Fruit fly (Drosophila melanogaster): Measurements from ENCODE around the gene Cdep.

The Cdep gene

dm6 chr3R:4912130-4912549 lies 1.8 kb downstream of the Cdep start (continued):
- peak; percentile 57 for TF ChIP-seq nmo (GFP tag; optimal IDR thresholded peaks at IDR 0.05)
- no peak for TF ChIP-seq CG34224 (GFP tag; IDR thresholded peaks at IDR 0.05; ENCODE audit: partially characterized antibody)
- no peak for TF ChIP-seq z (GFP tag; IDR thresholded peaks at IDR 0.05)
- peak; percentile 66 for TF ChIP-seq CrebB (tag; optimal IDR thresholded peaks at IDR 0.05)
- peak; percentile 69; the same call in 2 of the 3 replicates for TF ChIP-seq CG11456 (GFP tag; IDR thresholded peaks at IDR 0.05)
- TF ChIP-seq dimm (GFP tag; IDR thresholded peaks at IDR 0.05) = 0 out of 2 replicates have a peak, but pooled peaks have one; percentile 24
- TF ChIP-seq lab (GFP tag; optimal IDR thresholded peaks at IDR 0.05) = peak; percentile 91
- peak; percentile 19 for TF ChIP-seq Side (GFP tag; optimal IDR thresholded peaks at IDR 0.05)
- no peak for TF ChIP-seq CG10565 (GFP tag; optimal IDR thresholded peaks at IDR 0.05)
- no peak; the same call in 1 of the 2 replicates for TF ChIP-seq ro (GFP tag; IDR thresholded peaks at IDR 0.05)
- no peak for TF ChIP-seq sc (optimal IDR thresholded peaks at IDR 0.05)
- TF ChIP-seq sc (GFP tag; optimal IDR thresholded peaks at IDR 0.05) = no peak
- TF ChIP-seq Antp (GFP tag; optimal IDR thresholded peaks at IDR 0.05) = peak; percentile 73
- TF ChIP-seq CG2116 (GFP tag; optimal IDR thresholded peaks at IDR 0.05) = peak; percentile 4
- TF ChIP-seq CG15011 (GFP tag; optimal IDR thresholded peaks at IDR 0.05) = no peak
- peak; percentile 58 for TF ChIP-seq BtbVII (GFP tag; optimal IDR thresholded peaks at IDR 0.05)
- TF ChIP-seq wor (GFP tag; IDR thresholded peaks at IDR 0.05) = no peak
- peak; percentile 54; the same call in 1 of the 2 replicates for TF ChIP-seq stc (GFP tag; IDR thresholded peaks at IDR 0.05)
- TF ChIP-seq CG8089 (GFP tag; optimal IDR thresholded peaks at IDR 0.05) = peak; percentile 34
- TF ChIP-seq CG14014 (GFP tag; IDR thresholded peaks at IDR 0.05) = peak; percentile 72
- no peak for TF ChIP-seq CTCF (GFP tag; optimal IDR thresholded peaks at IDR 0.05)
- TF ChIP-seq bigmax (GFP tag; optimal IDR thresholded peaks at IDR 0.05) = no peak
- peak; percentile 40; the same call in 1 of the 3 replicates for TF ChIP-seq otp (GFP tag; IDR thresholded peaks at IDR 0.05)
- peak; percentile 11 for TF ChIP-seq CG6683 (GFP tag; optimal IDR thresholded peaks at IDR 0.05)
- peak; percentile 74; the same call in 2 of the 4 replicates for TF ChIP-seq Gug (GFP tag; IDR thresholded peaks at IDR 0.05)
- peak; percentile 31; the same call in 1 of the 2 replicates for TF ChIP-seq CG1024 (GFP tag; IDR thresholded peaks at IDR 0.05)
- TF ChIP-seq CG7372 (GFP tag; IDR thresholded peaks at IDR 0.05) = peak; percentile 50; the same call in 1 of the 2 replicates
- TF ChIP-seq NK7.1 (GFP tag; optimal IDR thresholded peaks at IDR 0.05) = peak; percentile 20
- TF ChIP-seq CG10462 (GFP tag; optimal IDR thresholded peaks at IDR 0.05) = no peak
- no peak for TF ChIP-seq Tbp (GFP tag; optimal IDR thresholded peaks at IDR 0.05)
- TF ChIP-seq hbn (GFP tag; IDR thresholded peaks at IDR 0.05; ENCODE audit: partially characterized antibody) = no peak
- TF ChIP-seq CG1529 (GFP tag; optimal IDR thresholded peaks at IDR 0.05) = peak; percentile 21
- TF ChIP-seq toy (GFP tag; IDR thresholded peaks at IDR 0.05) = peak; percentile 39; the same call in 1 of the 2 replicates
- peak; percentile 72 for TF ChIP-seq gem (tag; optimal IDR thresholded peaks at IDR 0.05)
- TF ChIP-seq CG12219 (GFP tag; optimal IDR thresholded peaks at IDR 0.05) = peak; percentile 38
- TF ChIP-seq chif (GFP tag; optimal IDR thresholded peaks at IDR 0.05) = peak; percentile 41 to 54
- peak; percentile 71 for TF ChIP-seq CG11247 (GFP tag; IDR thresholded peaks at IDR 0.05)
- TF ChIP-seq CG3838 (GFP tag; optimal IDR thresholded peaks at IDR 0.05) = no peak
- TF ChIP-seq CG3281 (GFP tag; optimal IDR thresholded peaks at IDR 0.05) = peak; percentile 73
- TF ChIP-seq CG5953 (GFP tag; IDR thresholded peaks at IDR 0.05) = peak; percentile 46; the same call in 1 of the 2 replicates
- TF ChIP-seq Xrp1 (GFP tag; IDR thresholded peaks at IDR 0.05) = peak; percentile 68
- TF ChIP-seq CG2875 (GFP tag; optimal IDR thresholded peaks at IDR 0.05) = peak; percentile 14
- TF ChIP-seq pho (GFP tag; optimal IDR thresholded peaks at IDR 0.05) = peak; percentile 75
- TF ChIP-seq ham (GFP tag; IDR thresholded peaks at IDR 0.05) = no peak
- peak; percentile 70 for TF ChIP-seq Dek (tag; optimal IDR thresholded peaks at IDR 0.05)
- TF ChIP-seq Hsf (GFP tag; optimal IDR thresholded peaks at IDR 0.05) = peak; percentile 60
- TF ChIP-seq Nf-YC (tag; optimal IDR thresholded peaks at IDR 0.05) = peak; percentile 55
- peak; percentile 59 for TF ChIP-seq E2f1 (GFP tag; IDR thresholded peaks at IDR 0.05)
- TF ChIP-seq CG9727 (GFP tag; optimal IDR thresholded peaks at IDR 0.05) = peak; percentile 61
- TF ChIP-seq lmd (GFP tag; IDR thresholded peaks at IDR 0.05) = peak; percentile 69; the same call in 1 of the 2 replicates
- TF ChIP-seq Med (GFP tag) = peak; percentile 97
- TF ChIP-seq NC2α (GFP tag; optimal IDR thresholded peaks at IDR 0.05) = peak; percentile 14
